Fruit fly (Drosophila melanogaster) whole organism, embryonic: ENCODE data around the gene CG8289.

ENCODE experiments used
- Aef1 ChIP-seq: fragments of 200-800 bp; sonication (Bioruptor generic); IDR thresholded peaks from 3 replicates; pipeline ENCODE4 v1.3.6; 2022; ENCODE audit warnings: missing biosample characterization, missing genetic modification characterization
- Asciz ChIP-seq: fragments of 200-800 bp; sonication (Bioruptor generic); optimal IDR thresholded peaks from 2 replicates; lab custom pipeline; 2017; ENCODE audit warnings: missing biosample characterization, mild to moderate bottlenecking, missing genetic modification characterization, missing genetic modification reagents
- CG1024 ChIP-seq: fragments of 200-800 bp; sonication (Bioruptor generic); IDR thresholded peaks from 2 replicates; pipeline ENCODE4 v1.3.6; 2022; ENCODE audit warnings: missing biosample characterization, missing genetic modification characterization
- CG10565 ChIP-seq: fragments of 200-800 bp; sonication (Bioruptor generic); optimal IDR thresholded peaks from 3 replicates; lab custom pipeline; 2016; ENCODE audit warnings: missing biosample characterization, mild to moderate bottlenecking, missing genetic modification characterization
- CG11456 ChIP-seq: fragments of 200-800 bp; sonication (Bioruptor generic); IDR thresholded peaks from 3 replicates; pipeline ENCODE4 v1.3.6; 2022; ENCODE audit warnings: missing biosample characterization, missing genetic modification characterization
- CG13775 ChIP-seq: fragments of 200-800 bp; sonication (Bioruptor generic); optimal IDR thresholded peaks from 3 replicates; lab custom pipeline; 2017; ENCODE audit warnings: missing biosample characterization, mild to moderate bottlenecking, missing genetic modification characterization
- CG13894 ChIP-seq: fragments of 200-800 bp; sonication (Bioruptor generic); optimal IDR thresholded peaks from 3 replicates; lab custom pipeline; 2018; ENCODE audit warnings: missing biosample characterization, mild to moderate bottlenecking, missing genetic modification characterization, moderate library complexity
- CG14050 ChIP-seq: fragments of 200-800 bp; sonication (Bioruptor generic); IDR thresholded peaks from 3 replicates; pipeline ENCODE4 v1.3.6; 2022; ENCODE audit warnings: missing biosample characterization, missing genetic modification characterization
- CG15479 ChIP-seq: fragments of 200-800 bp; sonication (Bioruptor generic); optimal IDR thresholded peaks from 3 replicates; lab custom pipeline; 2019; ENCODE audit warnings: missing biosample characterization, mild to moderate bottlenecking, missing genetic modification characterization, moderate library complexity
- CG15601 ChIP-seq: fragments of 200-800 bp; sonication (Bioruptor generic); optimal IDR thresholded peaks from 3 replicates; lab custom pipeline; 2019; ENCODE audit warnings: missing biosample characterization, mild to moderate bottlenecking, missing genetic modification characterization, moderate library complexity
- CG16813 ChIP-seq: fragments of 200-800 bp; sonication (Bioruptor generic); IDR thresholded peaks from 3 replicates; pipeline ENCODE4 v1.3.6; 2022; ENCODE audit warnings: missing biosample characterization, missing genetic modification characterization; ENCODE audit not compliant: partially characterized antibody
- CG18262 ChIP-seq: fragments of 200-800 bp; optimal IDR thresholded peaks from 3 replicates; lab custom pipeline; 2019; ENCODE audit warnings: missing biosample characterization, mild to moderate bottlenecking, missing genetic modification characterization, moderate library complexity
- CG3065 ChIP-seq: fragments of 200-800 bp; sonication (Bioruptor generic); optimal IDR thresholded peaks from 2 replicates; lab custom pipeline; 2016; ENCODE audit warnings: missing biosample characterization, missing genetic modification characterization
- CG34376 ChIP-seq: fragments of 200-800 bp; sonication (Bioruptor generic); optimal IDR thresholded peaks from 2 replicates; lab custom pipeline; 2018; ENCODE audit warnings: missing biosample characterization, mild to moderate bottlenecking, missing genetic modification characterization
- CG4730 ChIP-seq: fragments of 200-800 bp; sonication (Bioruptor generic); IDR thresholded peaks from 2 replicates; pipeline ENCODE4 v1.3.6; 2022; ENCODE audit warnings: missing biosample characterization, missing genetic modification characterization
- CG4854 ChIP-seq: fragments of 200-800 bp; sonication (Bioruptor generic); optimal IDR thresholded peaks from 2 replicates; lab custom pipeline; 2016; ENCODE audit warnings: missing biosample characterization, missing genetic modification characterization, inconsistent platforms
- CG7987 ChIP-seq: fragments of 200-800 bp; sonication (Bioruptor generic); optimal IDR thresholded peaks from 2 replicates; lab custom pipeline; 2018; ENCODE audit warnings: missing biosample characterization, mild to moderate bottlenecking, missing genetic modification characterization, moderate library complexity
- CG8089 ChIP-seq: fragments of 200-800 bp; sonication (Bioruptor generic); optimal IDR thresholded peaks from 3 replicates; lab custom pipeline; 2016; ENCODE audit warnings: missing biosample characterization, missing genetic modification characterization
- CG8281 ChIP-seq: fragments of 200-800 bp; sonication (Bioruptor generic); optimal IDR thresholded peaks from 2 replicates; lab custom pipeline; 2018; ENCODE audit warnings: missing biosample characterization, mild to moderate bottlenecking, missing genetic modification characterization, moderate library complexity
- CG8478 ChIP-seq: fragments of >200 bp; optimal IDR thresholded peaks from 2 replicates; lab custom pipeline; 2018
- CG9215 ChIP-seq: fragments of 200-800 bp; sonication (Bioruptor generic); IDR thresholded peaks from 2 replicates; pipeline ENCODE4 v1.3.6; 2022; ENCODE audit warnings: missing biosample characterization, missing genetic modification characterization
- CTCF ChIP-seq: fragments of 200-800 bp; sonication (Bioruptor generic); optimal IDR thresholded peaks from 2 replicates; lab custom pipeline; 2017; ENCODE audit warnings: missing biosample characterization, mild to moderate bottlenecking, missing genetic modification characterization, moderate library complexity
- D19B ChIP-seq: fragments of 200-800 bp; sonication (Bioruptor generic); optimal IDR thresholded peaks from 2 replicates; lab custom pipeline; 2017; ENCODE audit warnings: missing biosample characterization, mild to moderate bottlenecking, missing genetic modification characterization
- Deaf1 ChIP-seq: fragments of 200-800 bp; optimal IDR thresholded peaks from 3 replicates; lab custom pipeline; 2019; ENCODE audit warnings: missing biosample characterization, mild to moderate bottlenecking, missing genetic modification characterization, moderate library complexity
- Drgx ChIP-seq: fragments of 200-800 bp; sonication (Bioruptor generic); IDR thresholded peaks from 2 replicates; pipeline ENCODE4 v1.3.6; 2022; ENCODE audit warnings: missing biosample characterization, missing genetic modification characterization
- Eip74EF ChIP-seq, 2 experiments: fragments of 200-800 bp in 1 of 2; fragments of >200 bp in 1 of 2; sonication (Bioruptor generic) in 1 of 2; optimal IDR thresholded peaks; 2 replicates each; lab custom pipeline; 2017 to 2019; ENCODE audit warnings: missing biosample characterization in 2 of 2, missing genetic modification characterization in 2 of 2, mild to moderate bottlenecking in 1 of 2, moderate library complexity in 1 of 2
- Ets65A ChIP-seq: fragments of 200-800 bp; sonication (Bioruptor generic); peaks from one replicate; lab custom pipeline; 2016; ENCODE audit warnings: missing biosample characterization, missing genetic modification characterization
- Ets97D ChIP-seq: fragments of 200-800 bp; sonication (Bioruptor generic); optimal IDR thresholded peaks from 3 replicates; lab custom pipeline; 2016; ENCODE audit warnings: missing biosample characterization, missing genetic modification characterization
- Fer3 ChIP-seq: fragments of 200-800 bp; sonication (Bioruptor generic); optimal IDR thresholded peaks from 2 replicates; lab custom pipeline; 2018; ENCODE audit warnings: missing biosample characterization, mild to moderate bottlenecking, missing genetic modification characterization, moderate library complexity
- Hr78 ChIP-seq, 2 experiments: fragments of 200-800 bp in 1 of 2; fragments of >200 bp in 1 of 2; sonication (Bioruptor generic) in 1 of 2; optimal IDR thresholded peaks; 2 replicates each; lab custom pipeline; 2017 to 2019; ENCODE audit warnings: missing biosample characterization in 2 of 2, missing genetic modification characterization in 2 of 2, mild to moderate bottlenecking in 1 of 2, moderate library complexity in 1 of 2
- Med ChIP-seq: fragments of 200-800 bp; sonication (Bioruptor generic); peaks from one replicate; lab custom pipeline; 2016; ENCODE audit warnings: missing biosample characterization, missing genetic modification characterization, mild to moderate bottlenecking, inconsistent platforms, moderate library complexity
- Myb ChIP-seq: fragments of 200-800 bp; sonication (Bioruptor generic); optimal IDR thresholded peaks from 2 replicates; lab custom pipeline; 2016; ENCODE audit warnings: missing biosample characterization, missing genetic modification characterization
- Vsx1 ChIP-seq: fragments of 200-800 bp; sonication (Bioruptor generic); optimal IDR thresholded peaks from 2 replicates; lab custom pipeline; 2017; ENCODE audit warnings: missing biosample characterization, mild to moderate bottlenecking, missing genetic modification characterization, missing genetic modification reagents
- amos ChIP-seq: fragments of 200-800 bp; sonication (Bioruptor generic); IDR thresholded peaks from 2 replicates; pipeline ENCODE4 v1.3.6; 2022; ENCODE audit warnings: missing biosample characterization, missing genetic modification characterization; ENCODE audit not compliant: partially characterized antibody
- ap ChIP-seq: fragments of 200-800 bp; sonication (Bioruptor generic); IDR thresholded peaks from 2 replicates; pipeline ENCODE4 v1.3.6; 2022; ENCODE audit warnings: missing biosample characterization, missing genetic modification characterization
- ase ChIP-seq: fragments of 200-800 bp; sonication (Bioruptor generic); IDR thresholded peaks from 3 replicates; pipeline ENCODE4 v1.3.6; 2022; ENCODE audit warnings: missing biosample characterization, missing genetic modification characterization
- da ChIP-seq: fragments of 200-800 bp; sonication (Bioruptor generic); optimal IDR thresholded peaks from 2 replicates; lab custom pipeline; 2016; ENCODE audit warnings: missing biosample characterization, missing genetic modification characterization
- gcm ChIP-seq: fragments of 200-800 bp; sonication (Bioruptor generic); optimal IDR thresholded peaks from 2 replicates; lab custom pipeline; 2019; ENCODE audit warnings: missing biosample characterization, mild to moderate bottlenecking, missing genetic modification characterization, moderate library complexity
- gcm2 ChIP-seq: fragments of 200-800 bp; sonication (Bioruptor generic); optimal IDR thresholded peaks from 2 replicates; lab custom pipeline; 2016; ENCODE audit warnings: missing biosample characterization, missing genetic modification characterization
- gem ChIP-seq: fragments of 200-800 bp; sonication (Bioruptor generic); optimal IDR thresholded peaks from 2 replicates; lab custom pipeline; 2019; ENCODE audit warnings: missing biosample characterization, mild to moderate bottlenecking, missing genetic modification characterization, moderate library complexity
- gsb ChIP-seq: fragments of 200-800 bp; sonication (Bioruptor generic); IDR thresholded peaks from 2 replicates; pipeline ENCODE4 v1.3.6; 2022; ENCODE audit warnings: missing biosample characterization, missing genetic modification characterization
- inv ChIP-seq: fragments of 200-800 bp; sonication (Bioruptor generic); IDR thresholded peaks from 2 replicates; pipeline ENCODE4 v1.3.6; 2022; ENCODE audit warnings: missing biosample characterization, missing genetic modification characterization; ENCODE audit not compliant: partially characterized antibody
- luna ChIP-seq: fragments of 200-800 bp; sonication (Bioruptor generic); optimal IDR thresholded peaks from 2 replicates; lab custom pipeline; 2016; ENCODE audit warnings: missing biosample characterization, missing genetic modification characterization
- odd ChIP-seq: fragments of 200-800 bp; sonication (Bioruptor generic); optimal IDR thresholded peaks from 2 replicates; lab custom pipeline; 2017; ENCODE audit warnings: missing biosample characterization, mild to moderate bottlenecking, missing genetic modification characterization
- rib ChIP-seq: fragments of 200-800 bp; sonication (Bioruptor generic); IDR thresholded peaks from 2 replicates; pipeline ENCODE4 v1.3.6; 2022; ENCODE audit warnings: missing biosample characterization, missing genetic modification characterization
- stc ChIP-seq: fragments of 200-800 bp; sonication (Bioruptor generic); IDR thresholded peaks from 2 replicates; pipeline ENCODE4 v1.3.6; 2022; ENCODE audit warnings: missing biosample characterization, missing genetic modification characterization
- stwl ChIP-seq: fragments of 200-800 bp; sonication (Bioruptor generic); optimal IDR thresholded peaks from 3 replicates; lab custom pipeline; 2018; ENCODE audit warnings: missing biosample characterization, mild to moderate bottlenecking, missing genetic modification characterization, moderate library complexity
- tgo ChIP-seq: fragments of 200-800 bp; sonication (Bioruptor generic); IDR thresholded peaks from 3 replicates; pipeline ENCODE4 v1.3.6; 2022; ENCODE audit warnings: missing biosample characterization, missing genetic modification characterization
- tna ChIP-seq: fragments of 200-800 bp; sonication (Bioruptor generic); IDR thresholded peaks from 2 replicates; pipeline ENCODE4 v1.3.6; 2022; ENCODE audit warnings: missing biosample characterization, missing genetic modification characterization; ENCODE audit not compliant: partially characterized antibody
- wdn ChIP-seq: fragments of 200-800 bp; sonication (Bioruptor generic); IDR thresholded peaks from 2 replicates; pipeline ENCODE4 v1.3.6; 2022; ENCODE audit warnings: missing biosample characterization, missing genetic modification characterization
- wor ChIP-seq: fragments of 200-800 bp; sonication (Bioruptor generic); IDR thresholded peaks from 2 replicates; pipeline ENCODE4 v1.3.6; 2022; ENCODE audit warnings: missing biosample characterization, missing genetic modification characterization
- zen2 ChIP-seq: fragments of 200-800 bp; sonication (Bioruptor generic); IDR thresholded peaks from 3 replicates; pipeline ENCODE4 v1.3.6; 2022; ENCODE audit warnings: missing biosample characterization, missing genetic modification characterization; ENCODE audit not compliant: partially characterized antibody
- zfh2 ChIP-seq: fragments of 200-800 bp; sonication (Bioruptor generic); optimal IDR thresholded peaks from 2 replicates; lab custom pipeline; 2016; ENCODE audit warnings: missing biosample characterization, missing genetic modification characterization

The CG8289 gene

dm6 chrX:17636001-17636400 lies at the start of gene CG8289, which contains the start of gene CG5800 (continued):
- TF ChIP-seq Hr78 (GFP tag; optimal IDR thresholded peaks at IDR 0.05; lab: Kevin White, UChicago), result no peak
- no peak for TF ChIP-seq wdn
- TF ChIP-seq odd (GFP tag; lab: Kevin White, UChicago), result no peak
- TF ChIP-seq Aef1 (GFP tag; lab: Robert Waterston, UW), result no peak
- no peak for TF ChIP-seq wor (GFP tag; lab: Robert Waterston, UW)
- TF ChIP-seq CG10565 (GFP tag; lab: Kevin White, UChicago), result no peak
- no peak for TF ChIP-seq Vsx1 (GFP tag; lab: Kevin White, UChicago)
- TF ChIP-seq Drgx, result no peak
- TF ChIP-seq CG13775, result no peak
- no peak for TF ChIP-seq CG7987 (GFP tag; lab: Kevin White, UChicago)
- TF ChIP-seq Asciz (GFP tag; lab: Kevin White, UChicago), result no peak
- TF ChIP-seq CG8281 (tag; lab: Kevin White, UChicago), result no peak
- no peak for TF ChIP-seq luna (GFP tag; lab: Kevin White, UChicago)
- no peak for TF ChIP-seq CG8089
- TF ChIP-seq CG4730 (GFP tag; lab: Robert Waterston, UW), result no peak
- TF ChIP-seq CG1024 (GFP tag; lab: Robert Waterston, UW), result no peak
- TF ChIP-seq CG13894 (tag; lab: Kevin White, UChicago), result no peak
- no peak for TF ChIP-seq CG8478 (lab: Kevin White, UChicago)
- TF ChIP-seq stc (GFP tag; lab: Robert Waterston, UW), result no peak
- TF ChIP-seq CG15479, result no peak
- TF ChIP-seq CG18262, result peak; percentile 42
- TF ChIP-seq Med (GFP tag; lab: Kevin White, UChicago), result peak; percentile 59
- TF ChIP-seq gem (tag; lab: Kevin White, UChicago), result no peak
- TF ChIP-seq Deaf1, result no peak
- TF ChIP-seq gcm, result no peak
- TF ChIP-seq ap, result no peak
- TF ChIP-seq zen2 (GFP tag; lab: Robert Waterston, UW), result peak; percentile 16; the same call in 1 of the 3 replicates
- TF ChIP-seq tgo, result no peak
- TF ChIP-seq CG3065 (GFP tag; lab: Kevin White, UChicago), result no peak
- TF ChIP-seq tna (GFP tag; lab: Robert Waterston, UW), result no peak
- peak; percentile 68 for TF ChIP-seq amos
- TF ChIP-seq CG14050 (GFP tag; lab: Robert Waterston, UW), result no peak
- no peak for TF ChIP-seq ase (GFP tag; lab: Robert Waterston, UW)
- TF ChIP-seq Fer3 (tag; lab: Kevin White, UChicago), result no peak
- no peak for TF ChIP-seq D19B (GFP tag; lab: Kevin White, UChicago)
- TF ChIP-seq Ets97D (GFP tag; lab: Kevin White, UChicago), result peak; percentile 19
- TF ChIP-seq inv (GFP tag; lab: Robert Waterston, UW), result peak; percentile 49
- no peak for TF ChIP-seq Ets65A (GFP tag; lab: Kevin White, UChicago)
- no peak for TF ChIP-seq CG15601 (tag; lab: Kevin White, UChicago)
- no peak for TF ChIP-seq gsb (GFP tag; lab: Robert Waterston, UW)
- peak; percentile 38 for TF ChIP-seq stwl (tag; lab: Kevin White, UChicago)
- no peak for TF ChIP-seq CG9215 (GFP tag; lab: Robert Waterston, UW)
- TF ChIP-seq gcm2 (GFP tag; lab: Kevin White, UChicago), result no peak
- peak; percentile 56 for TF ChIP-seq CG16813
- no peak for TF ChIP-seq Eip74EF (GFP tag; optimal IDR thresholded peaks at IDR 0.05; lab: Kevin White, UChicago)
- no peak for TF ChIP-seq zfh2
- no peak for TF ChIP-seq da (GFP tag; lab: Kevin White, UChicago)
- TF ChIP-seq CTCF (GFP tag; lab: Kevin White, UChicago), result no peak
- no peak for TF ChIP-seq Myb
- no peak for TF ChIP-seq CG4854 (GFP tag; lab: Kevin White, UChicago)
- TF ChIP-seq CG34376, result no peak
- TF ChIP-seq CG11456 (GFP tag; lab: Robert Waterston, UW), result no peak
- TF ChIP-seq rib, result no peak
